Worm (Caenorhabditis elegans): Measurements from ENCODE around the gene sma-4.

Gene sma-4

DNA sequence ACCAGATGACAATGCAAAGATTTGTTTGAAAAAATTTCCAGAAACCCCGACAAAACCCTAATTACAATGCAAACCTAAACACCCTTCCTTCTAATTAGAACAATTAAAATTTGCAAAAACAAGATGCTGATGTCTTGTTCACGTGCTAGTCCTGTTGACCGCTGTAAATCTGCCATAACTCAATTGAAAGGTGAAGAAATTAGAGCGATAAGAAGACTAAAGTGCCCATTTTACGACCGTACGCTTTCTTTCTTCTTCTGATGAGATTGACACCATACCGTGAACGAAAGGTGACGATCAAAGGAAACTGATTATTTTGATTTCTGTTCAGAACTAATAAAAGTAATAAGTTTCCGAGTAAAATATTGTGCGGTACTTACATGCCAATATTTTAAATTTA lies 2.5 kb upstream of the sma-4 start:
- TF ChIP-seq snpc-4 (tag; optimal IDR thresholded peaks at IDR 0.05) (no peak), grh-1 (GFP tag; IDR thresholded peaks at IDR 0.05) (no peak), ztf-4 (tag; optimal IDR thresholded peaks at IDR 0.05) (no peak), zip-4 (GFP tag; optimal IDR thresholded peaks at IDR 0.05) (no peak), C34B4.2 (tag; optimal IDR thresholded peaks at IDR 0.05) (no peak), C04F5.9 (tag; optimal IDR thresholded peaks at IDR 0.05) (no peak), ces-1 (GFP tag; optimal IDR thresholded peaks at IDR 0.05) (no peak), blmp-1 (tag; optimal IDR thresholded peaks at IDR 0.05) (peak; percentile 40), skn-1 (tag; optimal IDR thresholded peaks at IDR 0.05) (no peak), dpl-1 (GFP tag; optimal IDR thresholded peaks at IDR 0.05) (no peak), nhr-90 (tag; optimal IDR thresholded peaks at IDR 0.05; ENCODE audit: poor library complexity) (no peak), unc-86 (tag; optimal IDR thresholded peaks at IDR 0.05) (no peak), pax-3 (tag; optimal IDR thresholded peaks at IDR 0.05) (no peak), ceh-90 (tag; optimal IDR thresholded peaks at IDR 0.05) (no peak), pag-3 (tag; optimal IDR thresholded peaks at IDR 0.05; ENCODE audit: borderline replicate concordance, insufficient read depth) (no peak), F16B12.6 (tag; optimal IDR thresholded peaks at IDR 0.05) (no peak), lin-35 (GFP tag; optimal IDR thresholded peaks at IDR 0.05) (peak in 1 of 2 experiments; percentile 29), mab-9 (GFP tag; IDR thresholded peaks at IDR 0.05) (no peak), sptf-1 (tag; optimal IDR thresholded peaks at IDR 0.05) (no peak), lin-14 (GFP tag; optimal IDR thresholded peaks at IDR 0.05) (peak; percentile 6), ceh-82 (tag; optimal IDR thresholded peaks at IDR 0.05) (no peak), sox-4 (tag; optimal IDR thresholded peaks at IDR 0.05) (no peak), elt-3 (tag; optimal IDR thresholded peaks at IDR 0.05) (peak in 1 of 6 experiments; percentile 19), alr-1 (tag; optimal IDR thresholded peaks at IDR 0.05; ENCODE audit: borderline replicate concordance) (no peak), fkh-8 (tag; optimal IDR thresholded peaks at IDR 0.05) (no peak), snu-23 (GFP tag; optimal IDR thresholded peaks at IDR 0.05) (no peak), irx-1 (tag; optimal IDR thresholded peaks at IDR 0.05) (no peak), fkh-10 (GFP tag; optimal IDR thresholded peaks at IDR 0.05) (no peak)

DNA sequence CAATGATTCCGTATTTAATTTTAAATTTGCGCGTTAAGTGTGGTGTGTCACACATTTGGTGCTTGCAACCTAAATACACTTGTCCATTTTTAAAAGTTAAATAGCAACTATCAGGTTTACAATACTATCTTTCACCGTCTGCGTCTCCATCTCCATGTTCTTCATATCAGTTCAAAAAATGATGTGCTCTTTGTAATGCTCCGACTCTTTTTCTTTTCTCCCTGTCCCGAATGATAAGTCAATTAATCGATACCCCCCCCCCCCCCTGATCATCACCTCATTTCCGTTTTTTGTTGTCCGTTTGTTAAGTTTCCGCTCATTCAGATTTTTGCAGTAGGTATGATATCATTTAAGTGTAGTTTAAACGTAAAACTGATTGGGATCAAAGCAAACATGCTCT lies 1.9 kb upstream of the sma-4 start:
- TF ChIP-seq efl-1 (optimal IDR thresholded peaks at IDR 0.05) (no peak), efl-1 (GFP tag; optimal IDR thresholded peaks at IDR 0.05 in 1 of 2) (peak in 1 of 2 experiments; percentile 77), dpl-1 (GFP tag; optimal IDR thresholded peaks at IDR 0.05) (no peak), unc-98 (GFP tag; IDR thresholded peaks at IDR 0.05) (no peak), ceh-8 (GFP tag; optimal IDR thresholded peaks at IDR 0.05) (no peak), snu-23 (GFP tag; optimal IDR thresholded peaks at IDR 0.05) (no peak), dsc-1 (tag; optimal IDR thresholded peaks at IDR 0.05) (no peak), fos-1 (tag; optimal IDR thresholded peaks at IDR 0.05) (no peak), nhr-19 (GFP tag; conservative IDR thresholded peaks at IDR 0.05) (no peak), hlh-17 (GFP tag; optimal IDR thresholded peaks at IDR 0.05; ENCODE audit: borderline replicate concordance) (no peak), elt-2 (tag; optimal IDR thresholded peaks at IDR 0.05) (peak; percentile 44), blmp-1 (tag; optimal IDR thresholded peaks at IDR 0.05) (no peak), lin-35 (GFP tag; optimal IDR thresholded peaks at IDR 0.05) (no peak)

DNA sequence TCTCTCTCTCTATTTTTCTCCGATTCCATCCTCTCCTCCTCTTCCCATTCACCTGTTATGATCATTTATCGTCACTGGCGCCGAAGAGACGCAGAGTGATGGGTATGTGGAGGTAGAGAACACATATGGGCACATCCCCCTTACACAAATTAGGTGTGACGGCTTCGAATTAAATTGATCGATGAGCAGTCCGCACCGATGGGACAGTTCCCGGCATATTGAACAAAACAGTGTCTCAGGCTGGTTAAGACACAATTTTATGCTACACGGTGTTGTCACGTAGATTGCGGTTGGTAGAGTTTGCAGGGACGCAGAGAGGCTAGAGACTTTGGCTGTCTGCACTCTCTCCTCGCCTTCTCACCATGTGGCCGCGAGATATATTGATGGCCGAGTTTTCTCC lies 1.2 kb upstream of the sma-4 start, which contains the start of gene R12B2.7:
Gene R12B2.7 (plus strand): TSS at position 247 of the 400 bp plus-strand sequence.
- TF ChIP-seq nhr-19 (GFP tag; conservative IDR thresholded peaks at IDR 0.05) = peak; percentile 35
- peak in 1 of 2 experiments; percentile 54 for TF ChIP-seq lin-35 (GFP tag; optimal IDR thresholded peaks at IDR 0.05)
- no peak for TF ChIP-seq fkh-10 (GFP tag; optimal IDR thresholded peaks at IDR 0.05)
- TF ChIP-seq elt-3 (tag; optimal IDR thresholded peaks at IDR 0.05) = peak in 2 of 6 experiments; percentile 15 to 34
- no peak for TF ChIP-seq unc-30 (tag; optimal IDR thresholded peaks at IDR 0.05)
- TF ChIP-seq nhr-90 (tag; optimal IDR thresholded peaks at IDR 0.05; ENCODE audit: poor library complexity) = peak; percentile 39
- peak; percentile 42; the same call in 1 of the 2 replicates for TF ChIP-seq grh-1 (GFP tag; IDR thresholded peaks at IDR 0.05)
- peak; percentile 40 for TF ChIP-seq nhr-20 (tag; optimal IDR thresholded peaks at IDR 0.05)
- peak; percentile 51 for TF ChIP-seq blmp-1 (tag; optimal IDR thresholded peaks at IDR 0.05)
- TF ChIP-seq snu-23 (GFP tag; optimal IDR thresholded peaks at IDR 0.05) = peak; percentile 32
- TF ChIP-seq mdl-1 (tag; optimal IDR thresholded peaks at IDR 0.05) = peak in 1 of 2 experiments; percentile 10
- TF ChIP-seq vab-15 (tag; optimal IDR thresholded peaks at IDR 0.05) = no peak
- TF ChIP-seq nhr-85 (tag) = peak; percentile 90
- peak; percentile 58 for TF ChIP-seq unc-130 (tag; optimal IDR thresholded peaks at IDR 0.05)
- TF ChIP-seq rnt-1 (tag; optimal IDR thresholded peaks at IDR 0.05) = no peak
- no peak for TF ChIP-seq alr-1 (tag; optimal IDR thresholded peaks at IDR 0.05; ENCODE audit: borderline replicate concordance)
- peak; percentile 59 for TF ChIP-seq lin-14 (GFP tag; optimal IDR thresholded peaks at IDR 0.05)
- no peak for TF ChIP-seq nhr-84 (tag; optimal IDR thresholded peaks at IDR 0.05)
- TF ChIP-seq tbx-2 (tag; optimal IDR thresholded peaks at IDR 0.05) = peak; percentile 53
- TF ChIP-seq sox-4 (tag; optimal IDR thresholded peaks at IDR 0.05) = no peak
- TF ChIP-seq dpl-1 (GFP tag; optimal IDR thresholded peaks at IDR 0.05) = peak in 1 of 3 experiments; percentile 2
- TF ChIP-seq nhr-71 (tag; optimal IDR thresholded peaks at IDR 0.05) = peak; percentile 57
- peak in 1 of 2 experiments; percentile 17 for TF ChIP-seq lsy-2 (tag; optimal IDR thresholded peaks at IDR 0.05)
